Worm (Caenorhabditis elegans): Measurements from ENCODE around the gene srxa-1.

DNA sequence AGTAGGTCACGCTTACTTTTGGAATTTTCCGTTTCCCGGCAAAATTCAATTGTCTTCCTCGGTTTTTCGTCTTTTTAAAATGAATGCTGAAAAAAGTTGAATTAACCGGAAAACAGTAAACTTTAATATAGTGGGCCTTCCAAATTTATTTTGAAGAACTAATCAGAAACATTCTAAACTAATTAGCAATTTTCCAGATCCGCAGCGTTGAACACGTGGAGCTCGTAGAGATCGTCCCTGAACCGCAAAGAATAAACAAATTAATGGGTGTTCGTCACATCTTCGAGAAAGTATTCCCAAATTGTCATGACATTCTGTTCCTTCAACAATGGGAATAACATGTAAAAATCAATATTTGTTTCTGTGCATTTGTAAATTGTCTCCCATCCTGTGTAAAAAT, 15.6 kb upstream of the srxa-1 start:
- TF ChIP-seq ceh-36 (tag; optimal IDR thresholded peaks at IDR 0.05) (no peak), ama-1 (optimal IDR thresholded peaks at IDR 0.05) (no peak), flt-1 (GFP tag; IDR thresholded peaks at IDR 0.05) (no peak), scrt-1 (GFP tag; IDR thresholded peaks at IDR 0.05) (no peak), hmbx-1 (tag; optimal IDR thresholded peaks at IDR 0.05) (no peak), tra-4 (tag; optimal IDR thresholded peaks at IDR 0.05) (no peak), tbx-37 (GFP tag; conservative IDR thresholded peaks at IDR 0.05) (no peak), aly-1 (tag; optimal IDR thresholded peaks at IDR 0.05) (no peak), pes-1 (GFP tag; IDR thresholded peaks at IDR 0.05) (no peak), hmg-4 (GFP tag; optimal IDR thresholded peaks at IDR 0.05) (no peak), hnd-1 (tag; optimal IDR thresholded peaks at IDR 0.05) (no peak), ceh-13 (GFP tag; optimal IDR thresholded peaks at IDR 0.05) (no peak), tbx-11 (GFP tag; IDR thresholded peaks at IDR 0.05) (no peak), B0310.2 (tag; optimal IDR thresholded peaks at IDR 0.05) (no peak)

All from whole organism, early embryonic.